Worm (Caenorhabditis elegans) whole organism, L2 larva: ENCODE data around the gene srw-107.

Experiments
- ama-1 ChIP-seq: fragments of 150-350 bp; optimal IDR thresholded peaks from 2 replicates; lab custom pipeline; 2018; ENCODE audit warnings: inconsistent platforms
- ceh-82 ChIP-seq: fragments of 150-350 bp; optimal IDR thresholded peaks from 2 replicates; lab custom pipeline; 2014; ENCODE audit warnings: missing biosample characterization, missing genetic modification characterization
- egl-27 ChIP-seq: sonication (generic microtip); optimal IDR thresholded peaks from 3 replicates; lab custom pipeline; 2017; ENCODE audit warnings: missing biosample characterization, missing genetic modification reagents, missing genetic modification characterization
- nhr-10 ChIP-seq: sonication (generic microtip); optimal IDR thresholded peaks from 2 replicates; lab custom pipeline; 2017; ENCODE audit warnings: missing biosample characterization, missing genetic modification characterization
- nhr-21 ChIP-seq: fragments of 150-350 bp; optimal IDR thresholded peaks from 2 replicates; lab custom pipeline; 2014; ENCODE audit warnings: missing biosample characterization, missing genetic modification characterization
- nhr-77 ChIP-seq: fragments of 150-350 bp; optimal IDR thresholded peaks from 2 replicates; lab custom pipeline; 2014; ENCODE audit warnings: missing biosample characterization, missing genetic modification characterization
- sma-3 ChIP-seq: sonication (generic microtip); optimal IDR thresholded peaks from 2 replicates; lab custom pipeline; 2016; ENCODE audit warnings: missing genetic modification reagents, missing genetic modification characterization, missing compliant biosample characterization
- snpc-4 ChIP-seq: fragments of 150-350 bp; optimal IDR thresholded peaks from 2 replicates; lab custom pipeline; 2014; ENCODE audit warnings: missing biosample characterization, missing genetic modification characterization
- unc-39 ChIP-seq: fragments of 150-350 bp; optimal IDR thresholded peaks from 2 replicates; lab custom pipeline; 2014; ENCODE audit warnings: missing biosample characterization, missing genetic modification characterization
- unc-62 ChIP-seq: fragments of 150-350 bp; optimal IDR thresholded peaks from 2 replicates; lab custom pipeline; 2014; ENCODE audit warnings: missing biosample characterization, missing genetic modification reagents, missing genetic modification characterization
- zag-1 ChIP-seq: fragments of 150-350 bp; optimal IDR thresholded peaks from 2 replicates; lab custom pipeline; 2014; ENCODE audit warnings: missing biosample characterization, missing genetic modification characterization

DNA sequence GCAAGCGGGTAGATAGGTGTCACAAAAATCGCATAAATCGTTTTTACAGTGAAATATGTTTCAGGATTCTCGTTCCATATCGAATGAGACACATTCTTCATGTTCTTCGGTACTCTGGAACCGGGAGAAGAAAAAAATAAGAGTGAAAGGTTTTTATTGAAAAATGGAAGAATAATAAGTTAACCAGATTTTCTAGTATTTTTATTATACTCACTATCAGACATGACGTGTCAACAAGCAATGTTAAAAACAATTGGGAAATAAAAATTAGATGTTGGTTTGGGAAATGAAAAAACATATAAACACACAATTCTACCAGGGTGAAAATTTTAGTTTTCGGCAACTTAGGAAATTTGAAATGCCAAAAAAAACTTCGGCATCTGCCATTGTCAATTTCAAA lies 9.0 kb downstream of the srw-107 start, which contains the start of gene srh-37:
- TF ChIP-seq ama-1 (no peak), nhr-21 (tag; lab: Kevin White, UChicago) (no peak), sma-3 (GFP tag; lab: Kevin White, UChicago) (no peak), snpc-4 (tag; lab: Kevin White, UChicago) (no peak), unc-62 (GFP tag; lab: Kevin White, UChicago) (no peak), nhr-77 (tag; lab: Kevin White, UChicago) (no peak), nhr-10 (tag; lab: Kevin White, UChicago) (no peak), egl-27 (tag; lab: Kevin White, UChicago) (no peak), zag-1 (tag; lab: Kevin White, UChicago) (no peak), unc-39 (tag; lab: Kevin White, UChicago) (no peak), ceh-82 (tag; lab: Kevin White, UChicago) (no peak)
